Fruit fly (Drosophila melanogaster) whole organism, embryonic: ENCODE measurements around the gene CG42827.

Experiments
- Asciz ChIP-seq: fragments of 200-800 bp; sonication (Bioruptor generic); optimal IDR thresholded peaks from 2 replicates; lab custom pipeline; 2017; ENCODE audit warnings: missing biosample characterization, mild to moderate bottlenecking, missing genetic modification characterization, missing genetic modification reagents
- Atf6 ChIP-seq: fragments of 200-800 bp; sonication (Bioruptor generic); IDR thresholded peaks from 2 replicates; pipeline ENCODE4 v1.3.6; 2022; ENCODE audit warnings: missing biosample characterization, missing genetic modification characterization
- CG1024 ChIP-seq: fragments of 200-800 bp; sonication (Bioruptor generic); IDR thresholded peaks from 2 replicates; pipeline ENCODE4 v1.3.6; 2022; ENCODE audit warnings: missing biosample characterization, missing genetic modification characterization
- CG12219 ChIP-seq: fragments of 200-800 bp; sonication (Bioruptor generic); optimal IDR thresholded peaks from 3 replicates; lab custom pipeline; 2018; ENCODE audit warnings: missing biosample characterization, mild to moderate bottlenecking, missing genetic modification characterization
- CG12659 ChIP-seq: fragments of 200-800 bp; sonication (Bioruptor generic); optimal IDR thresholded peaks from 3 replicates; lab custom pipeline; 2017; ENCODE audit warnings: mild to moderate bottlenecking, missing biosample characterization, missing genetic modification reagents, missing genetic modification characterization
- CG12744 ChIP-seq: fragments of 200-800 bp; sonication (Bioruptor generic); optimal IDR thresholded peaks from 2 replicates; lab custom pipeline; 2016; ENCODE audit warnings: missing biosample characterization, missing genetic modification characterization
- CG13424 ChIP-seq: fragments of 200-800 bp; sonication (Bioruptor generic); optimal IDR thresholded peaks from 2 replicates; lab custom pipeline; 2019; ENCODE audit warnings: missing biosample characterization, mild to moderate bottlenecking, missing genetic modification characterization, moderate library complexity
- CG17802 ChIP-seq: fragments of 200-800 bp; sonication (Bioruptor generic); optimal IDR thresholded peaks from 2 replicates; lab custom pipeline; 2018; ENCODE audit warnings: missing biosample characterization, mild to moderate bottlenecking, missing genetic modification characterization, moderate library complexity
- CG18262 ChIP-seq: fragments of 200-800 bp; optimal IDR thresholded peaks from 3 replicates; lab custom pipeline; 2019; ENCODE audit warnings: missing biosample characterization, mild to moderate bottlenecking, missing genetic modification characterization, moderate library complexity
- CG18619 ChIP-seq: fragments of 200-800 bp; sonication (Bioruptor generic); optimal IDR thresholded peaks from 3 replicates; lab custom pipeline; 2017; ENCODE audit warnings: missing biosample characterization, mild to moderate bottlenecking, missing genetic modification characterization
- CG2116 ChIP-seq: fragments of 200-800 bp; sonication (Bioruptor generic); optimal IDR thresholded peaks from 3 replicates; lab custom pipeline; 2018; ENCODE audit warnings: missing biosample characterization, mild to moderate bottlenecking, missing genetic modification characterization
- CG2678 ChIP-seq: fragments of 200-800 bp; sonication (Bioruptor generic); optimal IDR thresholded peaks from 3 replicates; lab custom pipeline; 2019; ENCODE audit warnings: missing biosample characterization, mild to moderate bottlenecking, missing genetic modification characterization, moderate library complexity
- CG30020 ChIP-seq: fragments of 200-800 bp; optimal IDR thresholded peaks from 2 replicates; lab custom pipeline; 2019; ENCODE audit warnings: missing biosample characterization, mild to moderate bottlenecking, missing genetic modification characterization, moderate library complexity
- CG3163 ChIP-seq: fragments of 200-800 bp; sonication (Bioruptor generic); optimal IDR thresholded peaks from 3 replicates; lab custom pipeline; 2016; ENCODE audit warnings: missing biosample characterization, missing genetic modification characterization
- CG32532 ChIP-seq: fragments of 200-800 bp; sonication (Bioruptor generic); IDR thresholded peaks from 2 replicates; pipeline ENCODE4 v1.3.6; 2022; ENCODE audit warnings: missing biosample characterization, missing genetic modification characterization
- CG32767 ChIP-seq: fragments of 200-800 bp; sonication (Bioruptor generic); IDR thresholded peaks from 2 replicates; pipeline ENCODE4 v1.3.6; 2022; ENCODE audit warnings: missing biosample characterization, missing genetic modification characterization
- CG3281 ChIP-seq: fragments of 200-800 bp; sonication (Bioruptor generic); optimal IDR thresholded peaks from 3 replicates; lab custom pipeline; 2017; ENCODE audit warnings: missing biosample characterization, mild to moderate bottlenecking, missing genetic modification characterization
- CG34422 ChIP-seq: fragments of 200-800 bp; sonication (Bioruptor generic); IDR thresholded peaks from 3 replicates; pipeline ENCODE4 v1.3.6; 2022; ENCODE audit warnings: missing biosample characterization, missing genetic modification characterization
- CG7357 ChIP-seq: fragments of 200-800 bp; sonication (Bioruptor generic); IDR thresholded peaks from 3 replicates; pipeline ENCODE4 v1.3.6; 2022; ENCODE audit warnings: missing biosample characterization, missing genetic modification characterization
- CG7928 ChIP-seq: fragments of 200-800 bp; sonication (Bioruptor generic); optimal IDR thresholded peaks from 2 replicates; lab custom pipeline; 2017; ENCODE audit warnings: missing biosample characterization, mild to moderate bottlenecking, missing genetic modification characterization
- CG9609 ChIP-seq: fragments of 200-800 bp; sonication (Bioruptor generic); optimal IDR thresholded peaks from 3 replicates; lab custom pipeline; 2016; ENCODE audit warnings: missing biosample characterization, missing genetic modification characterization
- CG9817 ChIP-seq: fragments of 200-800 bp; sonication (Bioruptor generic); optimal IDR thresholded peaks from 2 replicates; lab custom pipeline; 2018; ENCODE audit warnings: missing biosample characterization, mild to moderate bottlenecking, missing genetic modification characterization, moderate library complexity
- CHES-1-like ChIP-seq: fragments of 200-800 bp; sonication (Bioruptor generic); optimal IDR thresholded peaks from 2 replicates; lab custom pipeline; 2016; ENCODE audit warnings: missing biosample characterization, missing genetic modification characterization
- D19B ChIP-seq: fragments of 200-800 bp; sonication (Bioruptor generic); optimal IDR thresholded peaks from 2 replicates; lab custom pipeline; 2017; ENCODE audit warnings: missing biosample characterization, mild to moderate bottlenecking, missing genetic modification characterization
- Dref ChIP-seq: fragments of 200-800 bp; sonication (Bioruptor generic); IDR thresholded peaks from 2 replicates; pipeline ENCODE4 v1.3.6; 2022; ENCODE audit warnings: missing biosample characterization, missing genetic modification characterization
- Gsc ChIP-seq: fragments of 200-800 bp; sonication (Bioruptor generic); IDR thresholded peaks from 2 replicates; pipeline ENCODE4 v1.3.6; 2022; ENCODE audit warnings: missing biosample characterization, missing genetic modification characterization
- HmgZ ChIP-seq: fragments of 200-800 bp; sonication (Bioruptor generic); optimal IDR thresholded peaks from 2 replicates; lab custom pipeline; 2018; ENCODE audit warnings: missing biosample characterization, mild to moderate bottlenecking, missing genetic modification characterization
- Kr ChIP-seq: fragments of 200-800 bp; sonication (Bioruptor generic); optimal IDR thresholded peaks from 2 replicates; lab custom pipeline; 2017; ENCODE audit warnings: missing biosample characterization, mild to moderate bottlenecking, missing genetic modification characterization
- Lhr ChIP-seq: fragments of 200-800 bp; sonication (Bioruptor generic); optimal IDR thresholded peaks from 3 replicates; lab custom pipeline; 2017; ENCODE audit warnings: mild to moderate bottlenecking, missing biosample characterization, missing genetic modification reagents, missing genetic modification characterization
- NC2α ChIP-seq: fragments of 200-800 bp; sonication (Bioruptor generic); optimal IDR thresholded peaks from 2 replicates; lab custom pipeline; 2016; ENCODE audit warnings: missing biosample characterization, missing genetic modification characterization
- PHDP ChIP-seq: fragments of 200-800 bp; sonication (Bioruptor generic); optimal IDR thresholded peaks from 3 replicates; lab custom pipeline; 2018; ENCODE audit warnings: missing biosample characterization, mild to moderate bottlenecking, missing genetic modification characterization, moderate library complexity
- Ravus ChIP-seq: fragments of 200-800 bp; sonication (Bioruptor generic); IDR thresholded peaks from 2 replicates; pipeline ENCODE4 v1.3.6; 2022; ENCODE audit warnings: missing biosample characterization, missing genetic modification characterization
- Sry-β ChIP-seq: fragments of 200-800 bp; sonication (Bioruptor generic); optimal IDR thresholded peaks from 2 replicates; lab custom pipeline; 2018; ENCODE audit warnings: missing biosample characterization, mild to moderate bottlenecking, missing genetic modification characterization, moderate library complexity
- Xrp1 ChIP-seq: fragments of 200-800 bp; sonication (Bioruptor generic); IDR thresholded peaks from 2 replicates; pipeline ENCODE4 v1.3.6; 2022; ENCODE audit warnings: missing biosample characterization, missing genetic modification characterization
- ato ChIP-seq: fragments of 200-800 bp; sonication (Bioruptor generic); IDR thresholded peaks from 2 replicates; pipeline ENCODE4 v1.3.6; 2022; ENCODE audit warnings: missing biosample characterization, missing genetic modification characterization; ENCODE audit not compliant: partially characterized antibody
- bab2 ChIP-seq: fragments of 200-800 bp; sonication (Bioruptor generic); optimal IDR thresholded peaks from 2 replicates; lab custom pipeline; 2016; ENCODE audit warnings: missing biosample characterization, missing genetic modification characterization
- cas ChIP-seq: fragments of 200-800 bp; sonication (Bioruptor generic); IDR thresholded peaks from 2 replicates; pipeline ENCODE4 v1.3.6; 2022; ENCODE audit warnings: missing biosample characterization, missing genetic modification characterization
- caup ChIP-seq: fragments of 200-800 bp; sonication (Bioruptor generic); optimal IDR thresholded peaks from 3 replicates; lab custom pipeline; 2017; ENCODE audit warnings: missing biosample characterization, mild to moderate bottlenecking, missing genetic modification characterization, moderate library complexity; ENCODE audit not compliant: severe bottlenecking
- chif ChIP-seq, 2 experiments: fragments of 200-800 bp; sonication (Bioruptor generic); optimal IDR thresholded peaks; 3 replicates each; lab custom pipeline; 2016; ENCODE audit warnings: missing biosample characterization in 2 of 2, missing genetic modification characterization in 2 of 2
- dan ChIP-seq: fragments of 200-800 bp; sonication (Bioruptor generic); IDR thresholded peaks from 2 replicates; pipeline ENCODE4 v1.3.6; 2022; ENCODE audit warnings: missing biosample characterization, missing genetic modification characterization
- dpn ChIP-seq, 2 experiments: fragments of 200-800 bp; sonication (Bioruptor generic); optimal IDR thresholded peaks; 3 replicates each; lab custom pipeline; 2016; ENCODE audit warnings: missing biosample characterization in 2 of 2, missing genetic modification characterization in 2 of 2
- fd3F ChIP-seq: fragments of 200-800 bp; sonication (Bioruptor generic); optimal IDR thresholded peaks from 2 replicates; lab custom pipeline; 2018; ENCODE audit warnings: missing biosample characterization, mild to moderate bottlenecking, missing genetic modification characterization, moderate library complexity
- gfzf ChIP-seq: fragments of 200-800 bp; sonication (Bioruptor generic); optimal IDR thresholded peaks from 2 replicates; lab custom pipeline; 2016; ENCODE audit warnings: missing biosample characterization, mild to moderate bottlenecking, missing genetic modification characterization, moderate library complexity
- insv ChIP-seq, 2 experiments: fragments of 200-800 bp; sonication (Bioruptor generic); optimal IDR thresholded peaks; 3 replicates each; lab custom pipeline; 2016 to 2018; ENCODE audit warnings: missing biosample characterization in 2 of 2, missing genetic modification characterization in 2 of 2
- lola ChIP-seq, 3 experiments: fragments of >200 bp in 2 of 3; fragments of 200-800 bp in 1 of 3; sonication (Bioruptor generic) in 1 of 3; optimal IDR thresholded peaks; 2 replicates each; lab custom pipeline; 2017 to 2019; ENCODE audit warnings: missing biosample characterization in 3 of 3, missing genetic modification characterization in 3 of 3, mild to moderate bottlenecking in 1 of 3, moderate library complexity in 1 of 3
- luna ChIP-seq: fragments of 200-800 bp; sonication (Bioruptor generic); optimal IDR thresholded peaks from 2 replicates; lab custom pipeline; 2016; ENCODE audit warnings: missing biosample characterization, missing genetic modification characterization
- nom ChIP-seq: fragments of 200-800 bp; sonication (Bioruptor generic); optimal IDR thresholded peaks from 2 replicates; lab custom pipeline; 2017; ENCODE audit warnings: missing biosample characterization, missing genetic modification characterization, mild to moderate bottlenecking, moderate library complexity, missing genetic modification reagents
- pzg ChIP-seq: fragments of 200-800 bp; sonication (Bioruptor generic); optimal IDR thresholded peaks from 3 replicates; lab custom pipeline; 2018; ENCODE audit warnings: missing biosample characterization, mild to moderate bottlenecking, missing genetic modification characterization, moderate library complexity
- shn ChIP-seq: fragments of 200-800 bp; sonication (Bioruptor generic); optimal IDR thresholded peaks from 3 replicates; lab custom pipeline; 2016; ENCODE audit warnings: missing biosample characterization, missing genetic modification characterization
- zf30C ChIP-seq: fragments of 200-800 bp; sonication (Bioruptor generic); optimal IDR thresholded peaks from 3 replicates; lab custom pipeline; 2018; ENCODE audit warnings: missing biosample characterization, mild to moderate bottlenecking, missing genetic modification characterization

The CG42827 gene

dm6 chr3R:23363515-23364124 lies 9.1 kb upstream of the CG42827 start, which contains the start of gene CG4408 (continued):
- TF ChIP-seq luna (GFP tag; lab: Kevin White, UChicago), result no peak
- peak; percentile 67; the same call in 1 of the 2 replicates for TF ChIP-seq CG32532 (GFP tag; lab: Robert Waterston, UW)
- peak; percentile 93 for TF ChIP-seq D19B
- TF ChIP-seq Ravus, result no peak
- peak in 1 of 2 experiments; percentile 11 for TF ChIP-seq dpn (GFP tag; optimal IDR thresholded peaks at IDR 0.05; lab: Kevin White, UChicago)
- no peak for TF ChIP-seq CG1024 (GFP tag; lab: Robert Waterston, UW)
- TF ChIP-seq CG7357 (GFP tag; lab: Robert Waterston, UW), result no peak; the same call in 2 of the 3 replicates
- TF ChIP-seq Atf6 (GFP tag; lab: Robert Waterston, UW), result peak; percentile 27; the same call in 1 of the 2 replicates
- TF ChIP-seq NC2α, result no peak
- TF ChIP-seq Dref (GFP tag; lab: Robert Waterston, UW), result no peak
- TF ChIP-seq CG12744 (GFP tag; lab: Kevin White, UChicago), result no peak
- TF ChIP-seq CG13424 (tag; lab: Kevin White, UChicago), result peak; percentile 19
- TF ChIP-seq insv (GFP tag; optimal IDR thresholded peaks at IDR 0.05; lab: Kevin White, UChicago), result no peak
- no peak for TF ChIP-seq zf30C (GFP tag; lab: Kevin White, UChicago)
- TF ChIP-seq CG18619, result no peak
- no peak for TF ChIP-seq HmgZ (tag; lab: Kevin White, UChicago)
- peak; percentile 4 for TF ChIP-seq fd3F
- peak; percentile 48 for TF ChIP-seq CG3281 (GFP tag; lab: Kevin White, UChicago)
- TF ChIP-seq cas (GFP tag; lab: Robert Waterston, UW), result no peak
- peak; percentile 9 for TF ChIP-seq bab2 (GFP tag; lab: Kevin White, UChicago)
- TF ChIP-seq CG7928 (GFP tag; lab: Kevin White, UChicago), result no peak
- no peak for TF ChIP-seq CG9609 (GFP tag; lab: Kevin White, UChicago)
- TF ChIP-seq gfzf (GFP tag; lab: Kevin White, UChicago), result no peak
- TF ChIP-seq CG34422 (GFP tag; lab: Robert Waterston, UW), result no peak
- TF ChIP-seq CHES-1-like (GFP tag; lab: Kevin White, UChicago), result no peak
- peak; percentile 22 for TF ChIP-seq CG9817 (tag; lab: Kevin White, UChicago)
- no peak for TF ChIP-seq pzg
- no peak for TF ChIP-seq ato (GFP tag; lab: Robert Waterston, UW)
- peak; percentile 60 for TF ChIP-seq Xrp1 (GFP tag; lab: Robert Waterston, UW)
- TF ChIP-seq Asciz (GFP tag; lab: Kevin White, UChicago), result no peak
- TF ChIP-seq CG2678 (tag; lab: Kevin White, UChicago), result peak; percentile 65
- no peak for TF ChIP-seq CG12219
- TF ChIP-seq Sry-β (GFP tag; lab: Kevin White, UChicago), result no peak
- TF ChIP-seq CG18262, result peak; percentile 24
- no peak for TF ChIP-seq CG32767 (GFP tag; lab: Robert Waterston, UW)
- no peak for TF ChIP-seq Gsc
- TF ChIP-seq caup (GFP tag; lab: Kevin White, UChicago), result peak; percentile 13
- TF ChIP-seq CG17802 (tag; lab: Kevin White, UChicago), result no peak
- no peak for TF ChIP-seq CG2116 (GFP tag; lab: Kevin White, UChicago)
- TF ChIP-seq chif (GFP tag; optimal IDR thresholded peaks at IDR 0.05; lab: Kevin White, UChicago), result peak in 1 of 2 experiments; percentile 27
- TF ChIP-seq shn, result no peak
- TF ChIP-seq Kr (GFP tag; lab: Kevin White, UChicago), result no peak
- no peak for TF ChIP-seq nom (GFP tag; lab: Kevin White, UChicago)
- TF ChIP-seq Lhr (GFP tag; lab: Kevin White, UChicago), result no peak
- no peak for TF ChIP-seq CG12659 (GFP tag; lab: Kevin White, UChicago)
- TF ChIP-seq CG3163 (GFP tag; lab: Kevin White, UChicago), result no peak
- TF ChIP-seq lola (GFP tag; optimal IDR thresholded peaks at IDR 0.05; lab: Kevin White, UChicago), result no peak
- TF ChIP-seq dan (GFP tag; lab: Robert Waterston, UW), result no peak
- TF ChIP-seq PHDP, result peak; percentile 43
- TF ChIP-seq CG30020, result no peak
